Worm (Caenorhabditis elegans): ENCODE data around the gene lec-7.

ce11 chrX:9882572-9882971 lies 30.7 kb downstream of the lec-7 start:
- TF ChIP-seq elt-3 (tag; optimal IDR thresholded peaks at IDR 0.05): no peak
- TF ChIP-seq snpc-4 (tag; optimal IDR thresholded peaks at IDR 0.05): no peak
- no peak for TF ChIP-seq ztf-11 (tag; optimal IDR thresholded peaks at IDR 0.05)
- TF ChIP-seq unc-62 (GFP tag; optimal IDR thresholded peaks at IDR 0.05): no peak
- TF ChIP-seq fkh-10 (GFP tag; optimal IDR thresholded peaks at IDR 0.05): no peak
- TF ChIP-seq elt-1 (tag; optimal IDR thresholded peaks at IDR 0.05): no peak
- TF ChIP-seq pha-4 (tag; optimal IDR thresholded peaks at IDR 0.05): no peak
- no peak for TF ChIP-seq lin-15B (tag; optimal IDR thresholded peaks at IDR 0.05)
- TF ChIP-seq R02D3.7 (tag; optimal IDR thresholded peaks at IDR 0.05): no peak
- TF ChIP-seq ama-1 (optimal IDR thresholded peaks at IDR 0.05): no peak
